Fruit fly (Drosophila melanogaster) whole organism, embryonic: Measurements from ENCODE around the gene CG8135.

ENCODE experiments used
- Awh ChIP-seq: fragments of 200-800 bp; sonication (Bioruptor generic); IDR thresholded peaks from 2 replicates; pipeline ENCODE4, ENCODE4 v1.3.6; 2022; ENCODE audit warnings: missing biosample characterization, missing genetic modification characterization
- Bdp1 ChIP-seq: fragments of 200-800 bp; sonication (Bioruptor generic); optimal IDR thresholded peaks from 3 replicates; lab custom pipeline; 2016; ENCODE audit warnings: missing biosample characterization, missing genetic modification characterization
- BtbVII ChIP-seq: fragments of 200-800 bp; sonication (Bioruptor generic); optimal IDR thresholded peaks from 3 replicates; lab custom pipeline; 2017; ENCODE audit warnings: missing biosample characterization, mild to moderate bottlenecking, missing genetic modification characterization
- CG10274 ChIP-seq: fragments of 200-800 bp; sonication (Bioruptor generic); optimal IDR thresholded peaks from 3 replicates; lab custom pipeline; 2017; ENCODE audit warnings: missing biosample characterization, mild to moderate bottlenecking, missing genetic modification characterization
- CG13894 ChIP-seq: fragments of 200-800 bp; sonication (Bioruptor generic); optimal IDR thresholded peaks from 3 replicates; lab custom pipeline; 2018; ENCODE audit warnings: missing biosample characterization, mild to moderate bottlenecking, missing genetic modification characterization, moderate library complexity
- CG14710 ChIP-seq: fragments of 200-800 bp; sonication (Bioruptor generic); optimal IDR thresholded peaks from 3 replicates; lab custom pipeline; 2019; ENCODE audit warnings: missing biosample characterization, mild to moderate bottlenecking, missing genetic modification characterization, moderate library complexity
- CG2120 ChIP-seq: fragments of 200-800 bp; sonication (Bioruptor generic); optimal IDR thresholded peaks from 3 replicates; lab custom pipeline; 2016; ENCODE audit warnings: missing biosample characterization, missing genetic modification characterization
- CG31224 ChIP-seq: fragments of 200-800 bp; sonication (Bioruptor generic); IDR thresholded peaks from 2 replicates; pipeline ENCODE4 v1.3.6; 2022; ENCODE audit warnings: missing biosample characterization, missing genetic modification characterization
- CG31441 ChIP-seq: fragments of 200-800 bp; sonication (Bioruptor generic); IDR thresholded peaks from 2 replicates; pipeline ENCODE4 v1.3.6; 2022; ENCODE audit warnings: missing biosample characterization, missing genetic modification characterization
- CG32532 ChIP-seq: fragments of 200-800 bp; sonication (Bioruptor generic); IDR thresholded peaks from 2 replicates; pipeline ENCODE4 v1.3.6; 2022; ENCODE audit warnings: missing biosample characterization, missing genetic modification characterization
- CG42726 ChIP-seq: fragments of 200-800 bp; sonication (Bioruptor generic); IDR thresholded peaks from 2 replicates; pipeline ENCODE4 v1.3.6; 2022; ENCODE audit warnings: missing biosample characterization, missing genetic modification characterization; ENCODE audit not compliant: partially characterized antibody
- CG4730 ChIP-seq: fragments of 200-800 bp; sonication (Bioruptor generic); IDR thresholded peaks from 2 replicates; pipeline ENCODE4 v1.3.6; 2022; ENCODE audit warnings: missing biosample characterization, missing genetic modification characterization
- CG7357 ChIP-seq: fragments of 200-800 bp; sonication (Bioruptor generic); IDR thresholded peaks from 3 replicates; pipeline ENCODE4 v1.3.6; 2022; ENCODE audit warnings: missing biosample characterization, missing genetic modification characterization
- CG8924 ChIP-seq: fragments of 200-800 bp; optimal IDR thresholded peaks from 3 replicates; lab custom pipeline; 2019; ENCODE audit warnings: missing biosample characterization, mild to moderate bottlenecking, missing genetic modification characterization, moderate library complexity
- Camta ChIP-seq: fragments of 200-800 bp; sonication (Bioruptor generic); optimal IDR thresholded peaks from 2 replicates; lab custom pipeline; 2016; ENCODE audit warnings: missing biosample characterization, missing genetic modification characterization
- CrebB ChIP-seq: fragments of 200-800 bp; sonication (Bioruptor generic); optimal IDR thresholded peaks from 3 replicates; lab custom pipeline; 2018; ENCODE audit warnings: missing biosample characterization, mild to moderate bottlenecking, missing genetic modification characterization
- D19A ChIP-seq: fragments of 200-800 bp; optimal IDR thresholded peaks from 3 replicates; lab custom pipeline; 2019; ENCODE audit warnings: missing biosample characterization, mild to moderate bottlenecking, missing genetic modification characterization, moderate library complexity
- D19B ChIP-seq: fragments of 200-800 bp; sonication (Bioruptor generic); optimal IDR thresholded peaks from 2 replicates; lab custom pipeline; 2017; ENCODE audit warnings: missing biosample characterization, mild to moderate bottlenecking, missing genetic modification characterization
- Deaf1 ChIP-seq: fragments of 200-800 bp; optimal IDR thresholded peaks from 3 replicates; lab custom pipeline; 2019; ENCODE audit warnings: missing biosample characterization, mild to moderate bottlenecking, missing genetic modification characterization, moderate library complexity
- H2.0 ChIP-seq: fragments of 200-800 bp; sonication (Bioruptor generic); IDR thresholded peaks from 2 replicates; pipeline ENCODE4 v1.3.6; 2022; ENCODE audit warnings: missing biosample characterization, missing genetic modification characterization
- Hr78 ChIP-seq, 2 experiments: fragments of 200-800 bp in 1 of 2; fragments of >200 bp in 1 of 2; sonication (Bioruptor generic) in 1 of 2; optimal IDR thresholded peaks; 2 replicates each; lab custom pipeline; 2017 to 2019; ENCODE audit warnings: missing biosample characterization in 2 of 2, missing genetic modification characterization in 2 of 2, mild to moderate bottlenecking in 1 of 2, moderate library complexity in 1 of 2
- Kr ChIP-seq: fragments of 200-800 bp; sonication (Bioruptor generic); optimal IDR thresholded peaks from 2 replicates; lab custom pipeline; 2017; ENCODE audit warnings: missing biosample characterization, mild to moderate bottlenecking, missing genetic modification characterization
- Lpt ChIP-seq: fragments of >200 bp; optimal IDR thresholded peaks from 2 replicates; lab custom pipeline; 2018; ENCODE audit warnings: missing biosample characterization, missing genetic modification characterization
- MBD-R2 ChIP-seq: fragments of 200-800 bp; sonication (Bioruptor generic); IDR thresholded peaks from 2 replicates; pipeline ENCODE4 v1.3.6; 2022; ENCODE audit warnings: missing biosample characterization, missing genetic modification characterization
- Scr ChIP-seq: fragments of 200-800 bp; sonication (Bioruptor generic); IDR thresholded peaks from 2 replicates; pipeline ENCODE4 v1.3.6; 2022; ENCODE audit warnings: missing biosample characterization, missing genetic modification characterization; ENCODE audit not compliant: partially characterized antibody
- Six4 ChIP-seq: fragments of 200-800 bp; sonication (Bioruptor generic); optimal IDR thresholded peaks from 2 replicates; lab custom pipeline; 2016; ENCODE audit warnings: missing biosample characterization, missing genetic modification characterization
- Vsx1 ChIP-seq: fragments of 200-800 bp; sonication (Bioruptor generic); optimal IDR thresholded peaks from 2 replicates; lab custom pipeline; 2017; ENCODE audit warnings: missing biosample characterization, mild to moderate bottlenecking, missing genetic modification characterization, missing genetic modification reagents
- bigmax ChIP-seq: fragments of 200-800 bp; sonication (Bioruptor generic); optimal IDR thresholded peaks from 2 replicates; lab custom pipeline; 2018; ENCODE audit warnings: missing biosample characterization, mild to moderate bottlenecking, missing genetic modification characterization
- caup ChIP-seq: fragments of 200-800 bp; sonication (Bioruptor generic); optimal IDR thresholded peaks from 3 replicates; lab custom pipeline; 2017; ENCODE audit warnings: missing biosample characterization, mild to moderate bottlenecking, missing genetic modification characterization, moderate library complexity; ENCODE audit not compliant: severe bottlenecking
- chinmo ChIP-seq: fragments of 200-800 bp; sonication (Bioruptor generic); IDR thresholded peaks from 4 replicates; pipeline ENCODE4 v1.3.6; 2022; ENCODE audit warnings: missing biosample characterization, missing genetic modification characterization; ENCODE audit not compliant: partially characterized antibody
- crol ChIP-seq: fragments of 200-800 bp; sonication (Bioruptor generic); IDR thresholded peaks from 2 replicates; pipeline ENCODE4 v1.3.6; 2022; ENCODE audit warnings: missing biosample characterization, missing genetic modification characterization
- da ChIP-seq: fragments of 200-800 bp; sonication (Bioruptor generic); optimal IDR thresholded peaks from 2 replicates; lab custom pipeline; 2016; ENCODE audit warnings: missing biosample characterization, missing genetic modification characterization
- dan ChIP-seq: fragments of 200-800 bp; sonication (Bioruptor generic); IDR thresholded peaks from 2 replicates; pipeline ENCODE4 v1.3.6; 2022; ENCODE audit warnings: missing biosample characterization, missing genetic modification characterization
- dati ChIP-seq: fragments of 200-800 bp; sonication (Bioruptor generic); IDR thresholded peaks from 2 replicates; pipeline ENCODE4 v1.3.6; 2022; ENCODE audit warnings: missing biosample characterization, missing genetic modification characterization
- dmrt11E ChIP-seq: fragments of 200-800 bp; sonication (Bioruptor generic); optimal IDR thresholded peaks from 3 replicates; lab custom pipeline; 2018; ENCODE audit warnings: missing biosample characterization, mild to moderate bottlenecking, missing genetic modification characterization, moderate library complexity
- ems ChIP-seq: fragments of 200-800 bp; sonication (Bioruptor generic); optimal IDR thresholded peaks from 3 replicates; lab custom pipeline; 2016; ENCODE audit warnings: missing biosample characterization, missing genetic modification characterization
- en ChIP-seq: fragments of 200-800 bp; sonication (Bioruptor generic); optimal IDR thresholded peaks from 2 replicates; lab custom pipeline; 2016; ENCODE audit warnings: missing biosample characterization, missing genetic modification characterization
- fd96Cb ChIP-seq: fragments of 200-800 bp; sonication (Bioruptor generic); optimal IDR thresholded peaks from 2 replicates; lab custom pipeline; 2018; ENCODE audit warnings: missing biosample characterization, mild to moderate bottlenecking, missing genetic modification characterization, moderate library complexity
- grau ChIP-seq: fragments of 200-800 bp; optimal IDR thresholded peaks from 3 replicates; lab custom pipeline; 2019; ENCODE audit warnings: missing biosample characterization, mild to moderate bottlenecking, missing genetic modification characterization, moderate library complexity
- klu ChIP-seq: fragments of 200-800 bp; sonication (Bioruptor generic); IDR thresholded peaks from 2 replicates; pipeline ENCODE4 v1.3.6; 2022; ENCODE audit warnings: missing biosample characterization, missing genetic modification characterization
- nerfin-2 ChIP-seq: fragments of 200-800 bp; sonication (Bioruptor generic); IDR thresholded peaks from 2 replicates; pipeline ENCODE4 v1.3.6; 2022; ENCODE audit warnings: missing biosample characterization, missing genetic modification characterization; ENCODE audit not compliant: partially characterized antibody
- nmo ChIP-seq: fragments of 200-800 bp; sonication (Bioruptor generic); optimal IDR thresholded peaks from 2 replicates; lab custom pipeline; 2018; ENCODE audit warnings: missing biosample characterization, mild to moderate bottlenecking, missing genetic modification characterization, moderate library complexity
- odd ChIP-seq: fragments of 200-800 bp; sonication (Bioruptor generic); optimal IDR thresholded peaks from 2 replicates; lab custom pipeline; 2017; ENCODE audit warnings: missing biosample characterization, mild to moderate bottlenecking, missing genetic modification characterization
- pros ChIP-seq: fragments of 200-800 bp; sonication (Bioruptor generic); optimal IDR thresholded peaks from 3 replicates; lab custom pipeline; 2019; ENCODE audit warnings: missing biosample characterization, mild to moderate bottlenecking, missing genetic modification characterization, moderate library complexity
- pum ChIP-seq: fragments of 200-800 bp; sonication (Bioruptor generic); optimal IDR thresholded peaks from 2 replicates; lab custom pipeline; 2016; ENCODE audit warnings: missing biosample characterization, missing genetic modification characterization
- sc ChIP-seq, 3 experiments: fragments of >200 bp in 2 of 3; fragments of 200-800 bp in 1 of 3; sonication (Bioruptor generic) in 1 of 3; optimal IDR thresholded peaks; 2 replicates in 2 of 3; 3 replicates in 1 of 3; lab custom pipeline; 2017; ENCODE audit warnings: mild to moderate bottlenecking in 1 of 3, missing biosample characterization in 1 of 3, missing genetic modification characterization in 1 of 3, missing genetic modification reagents in 1 of 3
- scrt ChIP-seq: fragments of 200-800 bp; sonication (Bioruptor generic); optimal IDR thresholded peaks from 2 replicates; lab custom pipeline; 2018; ENCODE audit warnings: missing biosample characterization, mild to moderate bottlenecking, missing genetic modification characterization, moderate library complexity
- sob ChIP-seq: fragments of 200-800 bp; sonication (Bioruptor generic); IDR thresholded peaks from 2 replicates; pipeline ENCODE4 v1.3.6; 2022; ENCODE audit warnings: missing biosample characterization, missing genetic modification characterization
- zfh1 ChIP-seq: fragments of 200-800 bp; sonication (Bioruptor generic); IDR thresholded peaks from 3 replicates; pipeline ENCODE4 v1.3.6; 2022; ENCODE audit warnings: missing biosample characterization, missing genetic modification characterization

Gene CG8135

DNA sequence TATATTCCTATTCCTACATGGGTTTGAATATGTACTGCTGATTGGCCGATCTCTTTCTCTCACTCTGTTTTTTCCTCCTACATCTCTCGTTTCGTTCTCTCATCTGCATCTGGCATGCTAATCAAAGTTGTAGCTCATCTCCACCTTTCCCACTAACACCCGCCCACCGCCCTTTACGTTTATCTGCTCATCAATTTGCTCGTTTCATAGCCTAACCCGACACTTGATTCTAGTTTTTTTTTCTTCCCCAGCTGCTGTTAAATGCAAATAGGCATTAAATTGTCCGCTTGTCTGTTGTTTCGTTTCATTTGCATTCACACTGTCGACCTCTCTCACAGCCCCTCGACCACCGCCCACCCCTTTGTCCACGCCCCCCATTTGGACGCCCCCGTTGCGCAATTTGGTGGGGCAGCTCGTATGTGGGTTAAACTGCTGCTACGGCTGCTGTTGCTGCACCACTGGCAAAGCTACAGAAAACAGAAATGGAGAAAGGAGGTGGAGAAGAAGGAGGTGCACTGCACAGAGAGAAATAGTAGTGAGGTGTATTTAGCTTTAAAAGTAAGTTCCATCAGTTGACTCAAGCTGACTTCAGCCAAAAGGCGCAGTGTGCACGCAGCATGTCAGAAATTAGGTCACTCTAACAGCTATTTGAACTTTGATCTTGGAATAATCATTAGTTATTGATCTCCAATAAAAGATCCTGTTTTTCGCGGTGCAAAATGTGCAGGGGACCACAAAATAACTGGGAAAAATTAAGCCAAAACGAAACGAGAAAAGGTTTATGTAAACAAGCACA lies 16.5 kb downstream of the CG8135 start (continued):
- no peak for TF ChIP-seq Six4 (GFP tag; lab: Kevin White, UChicago)
- TF ChIP-seq nmo (GFP tag; lab: Kevin White, UChicago): no peak
- no peak for TF ChIP-seq dmrt11E (tag; lab: Kevin White, UChicago)
- TF ChIP-seq CG14710 (tag; lab: Kevin White, UChicago): no peak
- TF ChIP-seq BtbVII (GFP tag; lab: Kevin White, UChicago): no peak
- peak in 1 of 2 experiments; percentile 70 for TF ChIP-seq Hr78 (GFP tag; optimal IDR thresholded peaks at IDR 0.05; lab: Kevin White, UChicago)
- no peak for TF ChIP-seq dan
- no peak for TF ChIP-seq da (GFP tag; lab: Kevin White, UChicago)
- no peak for TF ChIP-seq CG2120 (GFP tag; lab: Kevin White, UChicago)
- no peak for TF ChIP-seq bigmax (GFP tag; lab: Kevin White, UChicago)
- TF ChIP-seq crol (GFP tag; lab: Robert Waterston, UW): peak; percentile 75
- no peak for TF ChIP-seq CG8924 (tag; lab: Kevin White, UChicago)
- TF ChIP-seq CG31224 (GFP tag; lab: Robert Waterston, UW): no peak
- TF ChIP-seq sob (GFP tag; lab: Robert Waterston, UW): no peak
- TF ChIP-seq Scr (GFP tag; lab: Robert Waterston, UW): no peak
- no peak for TF ChIP-seq en (GFP tag; lab: Kevin White, UChicago)
- no peak for TF ChIP-seq pros
- TF ChIP-seq dati (GFP tag; lab: Robert Waterston, UW): no peak
- TF ChIP-seq nerfin-2 (GFP tag; lab: Robert Waterston, UW): no peak
- TF ChIP-seq CG4730 (GFP tag; lab: Robert Waterston, UW): no peak
- TF ChIP-seq Bdp1: no peak
- TF ChIP-seq CG42726: no peak
- TF ChIP-seq odd: no peak
- TF ChIP-seq zfh1 (GFP tag; lab: Robert Waterston, UW): peak; percentile 50; the same call in 1 of the 3 replicates
- TF ChIP-seq scrt (GFP tag; lab: Kevin White, UChicago): no peak
- no peak for TF ChIP-seq Kr (GFP tag; lab: Kevin White, UChicago)
- no peak for TF ChIP-seq D19A
- peak; percentile 41 for TF ChIP-seq CG31441 (GFP tag; lab: Robert Waterston, UW)
- no peak for TF ChIP-seq pum (GFP tag; lab: Kevin White, UChicago)
- TF ChIP-seq klu (GFP tag; lab: Robert Waterston, UW): no peak
- no peak for TF ChIP-seq CG10274
- no peak for TF ChIP-seq sc (optimal IDR thresholded peaks at IDR 0.05; lab: Kevin White, UChicago)
- no peak for TF ChIP-seq sc (GFP tag; optimal IDR thresholded peaks at IDR 0.05; lab: Kevin White, UChicago)
- no peak for TF ChIP-seq ems (GFP tag; lab: Kevin White, UChicago)
- TF ChIP-seq grau (tag; lab: Kevin White, UChicago): no peak
- no peak for TF ChIP-seq D19B (GFP tag; lab: Kevin White, UChicago)
- TF ChIP-seq H2.0 (GFP tag; lab: Robert Waterston, UW): no peak
- TF ChIP-seq CG7357 (GFP tag; lab: Robert Waterston, UW): no peak
- 0 out of 2 replicates have a peak, but pooled peaks have one; percentile 9 for TF ChIP-seq Awh (GFP tag; lab: Robert Waterston, UW)
- TF ChIP-seq Lpt (GFP tag; lab: Kevin White, UChicago): no peak
- TF ChIP-seq chinmo (GFP tag; lab: Robert Waterston, UW): no peak
- TF ChIP-seq fd96Cb (tag; lab: Kevin White, UChicago): peak; percentile 14
- TF ChIP-seq CG32532 (GFP tag; lab: Robert Waterston, UW): no peak
- no peak for TF ChIP-seq CrebB (tag; lab: Kevin White, UChicago)
- no peak for TF ChIP-seq MBD-R2 (GFP tag; lab: Robert Waterston, UW)
- no peak for TF ChIP-seq Vsx1 (GFP tag; lab: Kevin White, UChicago)
- TF ChIP-seq Camta: no peak
- no peak for TF ChIP-seq Deaf1
- TF ChIP-seq CG13894: no peak
- no peak for TF ChIP-seq caup
